Fruit fly (Drosophila melanogaster) whole organism, embryonic: ENCODE measurements around the gene cd.

Experiments
- Aef1 ChIP-seq: fragments of 200-800 bp; sonication (Bioruptor generic); IDR thresholded peaks from 3 replicates; pipeline ENCODE4 v1.3.6; 2022; ENCODE audit warnings: missing biosample characterization, missing genetic modification characterization
- BEAF-32 ChIP-seq: fragments of 200-800 bp; sonication (Bioruptor generic); optimal IDR thresholded peaks from 3 replicates; lab custom pipeline; 2017; ENCODE audit warnings: missing biosample characterization, missing genetic modification characterization, mild to moderate bottlenecking, moderate library complexity, missing genetic modification reagents
- Bgb ChIP-seq: fragments of 200-800 bp; sonication (Bioruptor generic); IDR thresholded peaks from 2 replicates; pipeline ENCODE4 v1.3.6; 2022; ENCODE audit warnings: missing biosample characterization, missing genetic modification characterization; ENCODE audit not compliant: partially characterized antibody
- CG10209 ChIP-seq: fragments of 200-800 bp; sonication (Bioruptor generic); optimal IDR thresholded peaks from 3 replicates; lab custom pipeline; 2017; ENCODE audit warnings: missing biosample characterization, mild to moderate bottlenecking, missing genetic modification characterization, missing genetic modification reagents
- CG11695 ChIP-seq: fragments of 200-800 bp; sonication (Bioruptor generic); IDR thresholded peaks from 3 replicates; pipeline ENCODE4 v1.3.6; 2022; ENCODE audit warnings: missing biosample characterization, missing genetic modification characterization
- CG12071 ChIP-seq: fragments of 200-800 bp; sonication (Bioruptor generic); optimal IDR thresholded peaks from 3 replicates; lab custom pipeline; 2018; ENCODE audit warnings: missing biosample characterization, mild to moderate bottlenecking, missing genetic modification characterization
- CG12219 ChIP-seq: fragments of 200-800 bp; sonication (Bioruptor generic); optimal IDR thresholded peaks from 3 replicates; lab custom pipeline; 2018; ENCODE audit warnings: missing biosample characterization, mild to moderate bottlenecking, missing genetic modification characterization
- CG12391 ChIP-seq: fragments of 200-800 bp; sonication (Bioruptor generic); optimal IDR thresholded peaks from 3 replicates; lab custom pipeline; 2018; ENCODE audit warnings: missing biosample characterization, mild to moderate bottlenecking, missing genetic modification characterization, moderate library complexity
- CG13287 ChIP-seq: fragments of 200-800 bp; sonication (Bioruptor generic); IDR thresholded peaks from 2 replicates; pipeline ENCODE4 v1.3.6; 2022; ENCODE audit warnings: missing biosample characterization, missing genetic modification characterization; ENCODE audit not compliant: partially characterized antibody
- CG14667 ChIP-seq: fragments of 200-800 bp; sonication (Bioruptor generic); IDR thresholded peaks from 2 replicates; pipeline ENCODE4 v1.3.6; 2022; ENCODE audit warnings: missing biosample characterization, missing genetic modification characterization
- CG15696 ChIP-seq: fragments of 200-800 bp; sonication (Bioruptor generic); optimal IDR thresholded peaks from 2 replicates; lab custom pipeline; 2019; ENCODE audit warnings: missing biosample characterization, mild to moderate bottlenecking, missing genetic modification characterization, moderate library complexity
- CG2199 ChIP-seq: fragments of 200-800 bp; sonication (Bioruptor generic); IDR thresholded peaks from 3 replicates; pipeline ENCODE4 v1.3.6; 2022; ENCODE audit warnings: missing biosample characterization, missing genetic modification characterization
- CG30020 ChIP-seq: fragments of 200-800 bp; optimal IDR thresholded peaks from 2 replicates; lab custom pipeline; 2019; ENCODE audit warnings: missing biosample characterization, mild to moderate bottlenecking, missing genetic modification characterization, moderate library complexity
- CG31224 ChIP-seq: fragments of 200-800 bp; sonication (Bioruptor generic); IDR thresholded peaks from 2 replicates; pipeline ENCODE4 v1.3.6; 2022; ENCODE audit warnings: missing biosample characterization, missing genetic modification characterization
- CG33213 ChIP-seq: fragments of 200-800 bp; sonication (Bioruptor generic); optimal IDR thresholded peaks from 3 replicates; lab custom pipeline; 2016; ENCODE audit warnings: missing biosample characterization, missing genetic modification characterization
- CG4854 ChIP-seq: fragments of 200-800 bp; sonication (Bioruptor generic); optimal IDR thresholded peaks from 2 replicates; lab custom pipeline; 2016; ENCODE audit warnings: missing biosample characterization, missing genetic modification characterization, inconsistent platforms
- CG5180 ChIP-seq: fragments of 200-800 bp; sonication (Bioruptor generic); optimal IDR thresholded peaks from 3 replicates; lab custom pipeline; 2017; ENCODE audit warnings: missing biosample characterization, missing genetic modification characterization, mild to moderate bottlenecking, moderate library complexity, missing genetic modification reagents
- CG6272 ChIP-seq: fragments of 200-800 bp; sonication (Bioruptor generic); IDR thresholded peaks from 2 replicates; pipeline ENCODE4 v1.3.6; 2022; ENCODE audit warnings: missing biosample characterization, missing genetic modification characterization
- CG6765 ChIP-seq: fragments of 200-800 bp; sonication (Bioruptor generic); optimal IDR thresholded peaks from 3 replicates; lab custom pipeline; 2017; ENCODE audit warnings: missing biosample characterization, mild to moderate bottlenecking, missing genetic modification characterization
- CG6791 ChIP-seq: fragments of 200-800 bp; sonication (Bioruptor generic); IDR thresholded peaks from 3 replicates; pipeline ENCODE4 v1.3.6; 2022; ENCODE audit warnings: missing biosample characterization, missing genetic modification characterization; ENCODE audit not compliant: partially characterized antibody
- CG6813 ChIP-seq: fragments of 200-800 bp; sonication (Bioruptor generic); optimal IDR thresholded peaks from 2 replicates; lab custom pipeline; 2017; ENCODE audit warnings: missing biosample characterization, missing genetic modification characterization, mild to moderate bottlenecking, moderate library complexity, missing genetic modification reagents
- CG8924 ChIP-seq: fragments of 200-800 bp; optimal IDR thresholded peaks from 3 replicates; lab custom pipeline; 2019; ENCODE audit warnings: missing biosample characterization, mild to moderate bottlenecking, missing genetic modification characterization, moderate library complexity
- CG9797 ChIP-seq: fragments of 200-800 bp; sonication (Bioruptor generic); optimal IDR thresholded peaks from 3 replicates; lab custom pipeline; 2018; ENCODE audit warnings: missing biosample characterization, mild to moderate bottlenecking, missing genetic modification characterization
- Dp ChIP-seq: fragments of 200-800 bp; sonication (Bioruptor generic); optimal IDR thresholded peaks from 2 replicates; lab custom pipeline; 2018; ENCODE audit warnings: missing biosample characterization, mild to moderate bottlenecking, missing genetic modification characterization, moderate library complexity
- ERR ChIP-seq: fragments of 200-800 bp; sonication (Bioruptor generic); optimal IDR thresholded peaks from 2 replicates; lab custom pipeline; 2016; ENCODE audit warnings: missing biosample characterization, missing genetic modification characterization
- HLH54F ChIP-seq: fragments of 200-800 bp; sonication (Bioruptor generic); optimal IDR thresholded peaks from 3 replicates; lab custom pipeline; 2016; ENCODE audit warnings: missing biosample characterization, missing genetic modification characterization
- HmgZ ChIP-seq: fragments of 200-800 bp; sonication (Bioruptor generic); optimal IDR thresholded peaks from 2 replicates; lab custom pipeline; 2018; ENCODE audit warnings: missing biosample characterization, mild to moderate bottlenecking, missing genetic modification characterization
- Max ChIP-seq: fragments of 200-800 bp; sonication (Bioruptor generic); optimal IDR thresholded peaks from 2 replicates; lab custom pipeline; 2016; ENCODE audit warnings: missing biosample characterization, mild to moderate bottlenecking, missing genetic modification characterization
- Med ChIP-seq: fragments of 200-800 bp; sonication (Bioruptor generic); peaks from one replicate; lab custom pipeline; 2016; ENCODE audit warnings: missing biosample characterization, missing genetic modification characterization, mild to moderate bottlenecking, inconsistent platforms, moderate library complexity
- Myb ChIP-seq: fragments of 200-800 bp; sonication (Bioruptor generic); optimal IDR thresholded peaks from 2 replicates; lab custom pipeline; 2016; ENCODE audit warnings: missing biosample characterization, missing genetic modification characterization
- NC2β ChIP-seq: fragments of 200-800 bp; sonication (Bioruptor generic); optimal IDR thresholded peaks from 2 replicates; lab custom pipeline; 2016; ENCODE audit warnings: missing biosample characterization, missing genetic modification characterization
- Nf-YB ChIP-seq: fragments of 200-800 bp; sonication (Bioruptor generic); optimal IDR thresholded peaks from 3 replicates; lab custom pipeline; 2019; ENCODE audit warnings: missing biosample characterization, mild to moderate bottlenecking, missing genetic modification characterization, moderate library complexity
- Opbp ChIP-seq: fragments of 200-800 bp; sonication (Bioruptor generic); IDR thresholded peaks from 3 replicates; pipeline ENCODE4 v1.3.6; 2022; ENCODE audit warnings: missing biosample characterization, missing genetic modification characterization; ENCODE audit not compliant: partially characterized antibody
- Rx ChIP-seq: fragments of 200-800 bp; sonication (Bioruptor generic); IDR thresholded peaks from 2 replicates; pipeline ENCODE4 v1.3.6; 2022; ENCODE audit warnings: missing biosample characterization, missing genetic modification characterization
- Sin3A ChIP-seq: fragments of >200 bp; optimal IDR thresholded peaks from 2 replicates; lab custom pipeline; 2018
- amos ChIP-seq: fragments of 200-800 bp; sonication (Bioruptor generic); IDR thresholded peaks from 2 replicates; pipeline ENCODE4 v1.3.6; 2022; ENCODE audit warnings: missing biosample characterization, missing genetic modification characterization; ENCODE audit not compliant: partially characterized antibody
- ara ChIP-seq: fragments of 200-800 bp; sonication (Bioruptor generic); IDR thresholded peaks from 2 replicates; pipeline ENCODE4 v1.3.6; 2022; ENCODE audit warnings: missing biosample characterization, missing genetic modification characterization
- br ChIP-seq: fragments of >200 bp; optimal IDR thresholded peaks from 2 replicates; lab custom pipeline; 2017
- ci ChIP-seq: fragments of 200-800 bp; sonication (Bioruptor generic); IDR thresholded peaks from 3 replicates; pipeline ENCODE4 v1.3.6; 2022; ENCODE audit warnings: missing biosample characterization, missing genetic modification characterization
- crc ChIP-seq: fragments of 200-800 bp; sonication (Bioruptor generic); optimal IDR thresholded peaks from 2 replicates; lab custom pipeline; 2016; ENCODE audit warnings: missing biosample characterization, missing genetic modification characterization
- fru ChIP-seq: fragments of >200 bp; optimal IDR thresholded peaks from 2 replicates; lab custom pipeline; 2017
- grn ChIP-seq: fragments of 200-800 bp; sonication (Bioruptor generic); optimal IDR thresholded peaks from 3 replicates; lab custom pipeline; 2017; ENCODE audit warnings: missing biosample characterization, missing genetic modification characterization
- jumu ChIP-seq: fragments of 200-800 bp; sonication (Bioruptor generic); optimal IDR thresholded peaks from 3 replicates; lab custom pipeline; 2016; ENCODE audit warnings: missing biosample characterization, missing genetic modification characterization
- ken ChIP-seq: fragments of 200-800 bp; sonication (Bioruptor generic); IDR thresholded peaks from 3 replicates; pipeline ENCODE4 v1.3.6; 2022; ENCODE audit warnings: missing biosample characterization, missing genetic modification characterization
- kni ChIP-seq: fragments of 200-800 bp; sonication (Bioruptor generic); optimal IDR thresholded peaks from 3 replicates; lab custom pipeline; 2017; ENCODE audit warnings: mild to moderate bottlenecking, missing biosample characterization, missing genetic modification reagents, missing genetic modification characterization
- nerfin-1 ChIP-seq: fragments of 200-800 bp; sonication (Bioruptor generic); optimal IDR thresholded peaks from 3 replicates; lab custom pipeline; 2019; ENCODE audit warnings: missing biosample characterization, mild to moderate bottlenecking, missing genetic modification characterization, moderate library complexity
- prd ChIP-seq, 3 experiments: fragments of >200 bp in 2 of 3; fragments of 200-800 bp in 1 of 3; sonication (Bioruptor generic) in 1 of 3; optimal IDR thresholded peaks in 2 of 3; IDR thresholded peaks in 1 of 3; 2 replicates in 2 of 3; 3 replicates in 1 of 3; pipeline versions ENCODE4 v1.3.6 to Lab custom; 2017 to 2022; ENCODE audit warnings: missing biosample characterization in 1 of 3, missing genetic modification characterization in 1 of 3
- sna ChIP-seq: fragments of 200-800 bp; sonication (Bioruptor generic); IDR thresholded peaks from 2 replicates; pipeline ENCODE4 v1.3.6; 2022; ENCODE audit warnings: missing biosample characterization, missing genetic modification characterization; ENCODE audit not compliant: partially characterized antibody
- stwl ChIP-seq: fragments of 200-800 bp; sonication (Bioruptor generic); optimal IDR thresholded peaks from 3 replicates; lab custom pipeline; 2018; ENCODE audit warnings: missing biosample characterization, mild to moderate bottlenecking, missing genetic modification characterization, moderate library complexity
- tx ChIP-seq: fragments of 200-800 bp; sonication (Bioruptor generic); optimal IDR thresholded peaks from 2 replicates; lab custom pipeline; 2016; ENCODE audit warnings: missing biosample characterization, missing genetic modification characterization
- yki ChIP-seq: fragments of >200 bp; optimal IDR thresholded peaks from 3 replicates; lab custom pipeline; 2018

Gene cd

dm6 chr3R:22745432-22745831 is 50.7 kb downstream of the cd start, which contains the start of the genes vret and HP1c (continued):
- TF ChIP-seq ara (GFP tag; lab: Robert Waterston, UW) (no peak), nerfin-1 (tag; lab: Kevin White, UChicago) (no peak), Myb (GFP tag; lab: Kevin White, UChicago) (peak; percentile 74), crc (GFP tag; lab: Kevin White, UChicago) (no peak), CG10209 (GFP tag; lab: Kevin White, UChicago) (no peak), Max (GFP tag; lab: Kevin White, UChicago) (no peak), CG8924 (tag; lab: Kevin White, UChicago) (no peak), CG6791 (GFP tag; lab: Robert Waterston, UW) (peak; percentile 42; the same call in 1 of the 3 replicates), CG6813 (GFP tag; lab: Kevin White, UChicago) (no peak), CG12071 (GFP tag; lab: Kevin White, UChicago) (no peak), Med (GFP tag; lab: Kevin White, UChicago) (peak; percentile 76), Opbp (peak; percentile 46; the same call in 1 of the 3 replicates), CG11695 (GFP tag; lab: Robert Waterston, UW) (no peak), NC2β (GFP tag; lab: Kevin White, UChicago) (no peak), ken (GFP tag; lab: Robert Waterston, UW) (no peak), Sin3A (lab: Kevin White, UChicago) (peak; percentile 61), CG30020 (tag; lab: Kevin White, UChicago) (peak; percentile 17), kni (no peak), ERR (GFP tag; lab: Kevin White, UChicago) (no peak), CG33213 (GFP tag; lab: Kevin White, UChicago) (no peak), CG13287 (GFP tag; lab: Robert Waterston, UW) (peak; percentile 56; the same call in 1 of the 2 replicates), CG31224 (GFP tag; lab: Robert Waterston, UW) (no peak), br (no peak), Dp (peak; percentile 85), sna (GFP tag; lab: Robert Waterston, UW) (0 out of 2 replicates have a peak, but pooled peaks have one; percentile 30), HLH54F (GFP tag; lab: Kevin White, UChicago) (no peak), HmgZ (tag; lab: Kevin White, UChicago) (peak; percentile 32), CG15696 (tag; lab: Kevin White, UChicago) (no peak), tx (GFP tag; lab: Kevin White, UChicago) (no peak), Aef1 (GFP tag; lab: Robert Waterston, UW) (peak; percentile 68), CG6765 (no peak), BEAF-32 (GFP tag; lab: Kevin White, UChicago) (peak; percentile 46), stwl (tag; lab: Kevin White, UChicago) (peak; percentile 69), CG2199 (peak; percentile 48; the same call in 1 of the 3 replicates), amos (GFP tag; lab: Robert Waterston, UW) (peak; percentile 33; the same call in 1 of the 2 replicates), yki (lab: Kevin White, UChicago) (no peak), grn (GFP tag; lab: Kevin White, UChicago) (no peak), CG6272 (GFP tag; lab: Robert Waterston, UW) (no peak), Bgb (GFP tag; lab: Robert Waterston, UW) (0 out of 2 replicates have a peak, but pooled peaks have one; percentile 10), fru (no peak), ci (GFP tag; lab: Robert Waterston, UW) (no peak), CG4854 (GFP tag; lab: Kevin White, UChicago) (no peak), CG14667 (no peak), Nf-YB (GFP tag; lab: Kevin White, UChicago) (no peak), jumu (GFP tag; lab: Kevin White, UChicago) (no peak), CG9797 (GFP tag; lab: Kevin White, UChicago) (peak; percentile 85), prd (optimal IDR thresholded peaks at IDR 0.05; lab: Kevin White, UChicago) (no peak), prd (GFP tag; IDR thresholded peaks at IDR 0.05; lab: Robert Waterston, UW) (no peak), CG12219 (no peak), Rx (GFP tag; lab: Robert Waterston, UW) (no peak), CG5180 (no peak), CG12391 (tag; lab: Kevin White, UChicago) (no peak)
